Fruit fly (Drosophila melanogaster) whole organism, adult: ENCODE data around the gene CG15742.

ENCODE experiments used
- CG11617 ChIP-seq: fragments of 200-800 bp; sonication (Bioruptor generic); optimal IDR thresholded peaks from 2 replicates; lab custom pipeline; 2017; ENCODE audit warnings: mild to moderate bottlenecking, missing biosample characterization, missing genetic modification reagents, missing genetic modification characterization
- CG12768 ChIP-seq: fragments of 200-800 bp; sonication (Bioruptor generic); optimal IDR thresholded peaks from 2 replicates; lab custom pipeline; 2017; ENCODE audit warnings: missing biosample characterization, missing genetic modification characterization, mild to moderate bottlenecking, moderate library complexity, missing genetic modification reagents
- CG14711 ChIP-seq: fragments of 200-800 bp; sonication (Bioruptor generic); optimal IDR thresholded peaks from 2 replicates; lab custom pipeline; 2018; ENCODE audit warnings: missing biosample characterization, mild to moderate bottlenecking, missing genetic modification characterization, moderate library complexity
- CG33017 ChIP-seq: fragments of 200-800 bp; sonication (Bioruptor generic); optimal IDR thresholded peaks from 2 replicates; lab custom pipeline; 2018; ENCODE audit warnings: missing biosample characterization, mild to moderate bottlenecking, missing genetic modification characterization, moderate library complexity
- CG5204 ChIP-seq: fragments of 200-800 bp; sonication (Bioruptor generic); optimal IDR thresholded peaks from 2 replicates; lab custom pipeline; 2016; ENCODE audit warnings: missing biosample characterization, missing genetic modification characterization
- CG7045 ChIP-seq: fragments of 200-800 bp; sonication (Bioruptor generic); optimal IDR thresholded peaks from 2 replicates; lab custom pipeline; 2017; ENCODE audit warnings: missing biosample characterization, mild to moderate bottlenecking, missing genetic modification characterization
- CG7101 ChIP-seq: fragments of 200-800 bp; sonication (Bioruptor generic); optimal IDR thresholded peaks from 2 replicates; lab custom pipeline; 2018; ENCODE audit warnings: missing biosample characterization, mild to moderate bottlenecking, missing genetic modification characterization, moderate library complexity
- Clk ChIP-seq: fragments of 200-800 bp; sonication (Bioruptor generic); optimal IDR thresholded peaks from 2 replicates; lab custom pipeline; 2017; ENCODE audit warnings: missing biosample characterization, missing genetic modification characterization
- Mnt ChIP-seq: fragments of 200-800 bp; sonication (Bioruptor generic); optimal IDR thresholded peaks from 2 replicates; lab custom pipeline; 2016; ENCODE audit warnings: missing biosample characterization, mild to moderate bottlenecking, missing genetic modification characterization
- bab1 ChIP-seq: fragments of 200-800 bp; sonication (Bioruptor generic); optimal IDR thresholded peaks from 3 replicates; lab custom pipeline; 2019; ENCODE audit warnings: missing biosample characterization, mild to moderate bottlenecking, missing genetic modification characterization, moderate library complexity
- cic ChIP-seq: fragments of 200-800 bp; sonication (Bioruptor generic); optimal IDR thresholded peaks from 2 replicates; lab custom pipeline; 2017; ENCODE audit warnings: missing biosample characterization, mild to moderate bottlenecking, missing genetic modification characterization, moderate library complexity
- kay ChIP-seq: fragments of 200-800 bp; sonication (Bioruptor generic); peaks from one replicate; lab custom pipeline; 2016; ENCODE audit warnings: missing biosample characterization, missing genetic modification characterization, borderline replicate concordance
- ovo ChIP-seq: fragments of 200-800 bp; sonication (Bioruptor generic); optimal IDR thresholded peaks from 2 replicates; lab custom pipeline; 2016; ENCODE audit warnings: missing biosample characterization, missing genetic modification characterization
- tj ChIP-seq: fragments of 200-800 bp; sonication (Bioruptor generic); optimal IDR thresholded peaks from 3 replicates; lab custom pipeline; 2017; ENCODE audit warnings: missing biosample characterization, mild to moderate bottlenecking, missing genetic modification characterization, moderate library complexity

dm6 chrX:13228208-13228606, 30.1 kb downstream of the CG15742 start:
- TF ChIP-seq CG7045 (no peak), CG12768 (GFP tag; lab: Kevin White, UChicago) (no peak), CG5204 (no peak), Mnt (GFP tag; lab: Kevin White, UChicago) (no peak), CG7101 (tag; lab: Kevin White, UChicago) (no peak), cic (GFP tag; lab: Kevin White, UChicago) (no peak), CG33017 (tag; lab: Kevin White, UChicago) (no peak), CG14711 (tag; lab: Kevin White, UChicago) (no peak), tj (peak; percentile 20), ovo (GFP tag; lab: Kevin White, UChicago) (no peak), CG11617 (GFP tag; lab: Kevin White, UChicago) (no peak), Clk (GFP tag; lab: Kevin White, UChicago) (no peak), kay (no peak), bab1 (GFP tag; lab: Kevin White, UChicago) (no peak)
